Fruit fly (Drosophila melanogaster): ENCODE data around the gene CG11854.

- TF ChIP-seq fru (GFP tag; optimal IDR thresholded peaks at IDR 0.05) = no peak
- TF ChIP-seq rgr (GFP tag; optimal IDR thresholded peaks at IDR 0.05) = no peak
- TF ChIP-seq dmrt93B (GFP tag; optimal IDR thresholded peaks at IDR 0.05) = no peak
- no peak for TF ChIP-seq Dfd (GFP tag; optimal IDR thresholded peaks at IDR 0.05)
Measured at dm6 chr3R:25245052-25245813, 3.4 kb downstream of the CG11854 start, which contains the start of gene bam.
